Worm (Caenorhabditis elegans) whole organism, L2 larva: ENCODE results near the gene F21G4.6.
A peak's percentile ranks its signal among the peaks of the same experiment; 100 is the strongest.
"Not testable (repeated sequence)": the region's sequence is repeated elsewhere in the genome, so short reads cannot be mapped to it uniquely, and the experiment has no call there.

Source experiments
- C34F6.9 ChIP-seq: fragments of 150-350 bp; optimal IDR thresholded peaks from 2 replicates; lab custom pipeline; 2014; ENCODE audit warnings: missing biosample characterization, missing genetic modification characterization
- F13H6.1 ChIP-seq: sonication (generic microtip); optimal IDR thresholded peaks from 2 replicates; lab custom pipeline; 2016; ENCODE audit warnings: missing genetic modification characterization, missing compliant biosample characterization
- ZK546.5 ChIP-seq: sonication (generic microtip); optimal IDR thresholded peaks from 2 replicates; lab custom pipeline; 2017; ENCODE audit warnings: missing biosample characterization, missing genetic modification characterization
- alr-1 ChIP-seq: fragments of 150-350 bp; optimal IDR thresholded peaks from 2 replicates; lab custom pipeline; 2014; ENCODE audit warnings: missing biosample characterization, missing genetic modification characterization
- aly-2 ChIP-seq: fragments of 150-350 bp; optimal IDR thresholded peaks from 2 replicates; lab custom pipeline; 2014; ENCODE audit warnings: missing biosample characterization, missing genetic modification characterization
- blmp-1 ChIP-seq: sonication (generic microtip); optimal IDR thresholded peaks from 2 replicates; lab custom pipeline; 2017; ENCODE audit warnings: missing genetic modification characterization, mild to moderate bottlenecking, missing compliant biosample characterization, antibody characterized with exemption, moderate library complexity; ENCODE audit not compliant: insufficient read depth
- ceh-16 ChIP-seq: fragments of 150-350 bp; optimal IDR thresholded peaks from 2 replicates; lab custom pipeline; 2014; ENCODE audit warnings: missing biosample characterization, missing genetic modification characterization
- crh-2 ChIP-seq: sonication (generic microtip); optimal IDR thresholded peaks from 2 replicates; lab custom pipeline; 2017; ENCODE audit warnings: missing biosample characterization, missing genetic modification characterization
- dmd-4 ChIP-seq: sonication (generic microtip); optimal IDR thresholded peaks from 2 replicates; lab custom pipeline; 2017; ENCODE audit warnings: missing biosample characterization, missing genetic modification characterization
- elt-1 ChIP-seq: fragments of 150-350 bp; optimal IDR thresholded peaks from 2 replicates; lab custom pipeline; 2014; ENCODE audit warnings: missing biosample characterization, missing genetic modification characterization
- elt-3 ChIP-seq: sonication (generic microtip); optimal IDR thresholded peaks from 2 replicates; lab custom pipeline; 2017; ENCODE audit warnings: missing biosample characterization, missing genetic modification characterization
- fos-1 ChIP-seq: fragments of 150-350 bp; optimal IDR thresholded peaks from 2 replicates; lab custom pipeline; 2014; ENCODE audit warnings: missing biosample characterization, missing genetic modification characterization
- gmeb-1 ChIP-seq: fragments of 150-350 bp; optimal IDR thresholded peaks from 2 replicates; lab custom pipeline; 2014; ENCODE audit warnings: missing biosample characterization, missing genetic modification characterization
- lin-11 ChIP-seq: fragments of 150-350 bp; sonication (generic microtip); optimal IDR thresholded peaks from 2 replicates; lab custom pipeline; 2014; ENCODE audit warnings: missing biosample characterization, missing genetic modification characterization, inconsistent platforms, mixed read lengths
- lsy-2 ChIP-seq, 2 experiments: fragments of 150-350 bp in 1 of 2; sonication (generic microtip) in 1 of 2; optimal IDR thresholded peaks; 2 replicates each; lab custom pipeline; 2014 to 2017; ENCODE audit warnings: missing biosample characterization in 2 of 2, missing genetic modification characterization in 2 of 2
- mdl-1 ChIP-seq, 2 experiments: fragments of 150-350 bp in 1 of 2; sonication (generic microtip) in 1 of 2; optimal IDR thresholded peaks; 2 replicates each; lab custom pipeline; 2017; ENCODE audit warnings: missing biosample characterization in 2 of 2, missing genetic modification characterization in 2 of 2
- nhr-10 ChIP-seq: sonication (generic microtip); optimal IDR thresholded peaks from 2 replicates; lab custom pipeline; 2017; ENCODE audit warnings: missing biosample characterization, missing genetic modification characterization
- nhr-11 ChIP-seq: fragments of 150-350 bp; optimal IDR thresholded peaks from 2 replicates; lab custom pipeline; 2014; ENCODE audit warnings: missing biosample characterization, missing genetic modification characterization
- nhr-12 ChIP-seq: fragments of 150-350 bp; optimal IDR thresholded peaks from 2 replicates; lab custom pipeline; 2014; ENCODE audit warnings: missing biosample characterization, missing genetic modification characterization
- nhr-21 ChIP-seq: fragments of 150-350 bp; optimal IDR thresholded peaks from 2 replicates; lab custom pipeline; 2014; ENCODE audit warnings: missing biosample characterization, missing genetic modification characterization
- nhr-25 ChIP-seq: fragments of 150-350 bp; sonication (generic microtip); optimal IDR thresholded peaks from 3 replicates; lab custom pipeline; 2014; ENCODE audit warnings: missing biosample characterization, missing genetic modification characterization
- nhr-6 ChIP-seq: fragments of 150-350 bp; optimal IDR thresholded peaks from 2 replicates; lab custom pipeline; 2014; ENCODE audit warnings: missing biosample characterization, missing genetic modification characterization
- nhr-77 ChIP-seq: fragments of 150-350 bp; optimal IDR thresholded peaks from 2 replicates; lab custom pipeline; 2014; ENCODE audit warnings: missing biosample characterization, missing genetic modification characterization
- peb-1 ChIP-seq: fragments of 150-350 bp; optimal IDR thresholded peaks from 2 replicates; lab custom pipeline; 2014; ENCODE audit warnings: missing biosample characterization, missing genetic modification characterization
- sem-4 ChIP-seq: fragments of 150-350 bp; optimal IDR thresholded peaks from 2 replicates; lab custom pipeline; 2014; ENCODE audit warnings: missing biosample characterization, missing genetic modification reagents, missing genetic modification characterization
- skn-1 ChIP-seq: sonication (generic microtip); optimal IDR thresholded peaks from 2 replicates; lab custom pipeline; 2017; ENCODE audit warnings: missing biosample characterization, missing genetic modification characterization
- sma-3 ChIP-seq: sonication (generic microtip); optimal IDR thresholded peaks from 2 replicates; lab custom pipeline; 2016; ENCODE audit warnings: missing genetic modification reagents, missing genetic modification characterization, missing compliant biosample characterization
- sma-9 ChIP-seq, 2 experiments: fragments of 150-350 bp in 1 of 2; sonication (generic microtip) in 1 of 2; optimal IDR thresholded peaks; 2 replicates each; lab custom pipeline; 2014 to 2016; ENCODE audit warnings: missing genetic modification characterization in 2 of 2, mild to moderate bottlenecking in 1 of 2, missing biosample characterization in 1 of 2, missing compliant biosample characterization in 1 of 2, missing genetic modification reagents in 1 of 2, moderate library complexity in 1 of 2
- snpc-4 ChIP-seq: fragments of 150-350 bp; optimal IDR thresholded peaks from 2 replicates; lab custom pipeline; 2014; ENCODE audit warnings: missing biosample characterization, missing genetic modification characterization
- unc-39 ChIP-seq: fragments of 150-350 bp; optimal IDR thresholded peaks from 2 replicates; lab custom pipeline; 2014; ENCODE audit warnings: missing biosample characterization, missing genetic modification characterization
- unc-55 ChIP-seq: fragments of 150-350 bp; sonication (generic microtip); optimal IDR thresholded peaks from 3 replicates; lab custom pipeline; 2014; ENCODE audit warnings: missing biosample characterization, missing genetic modification reagents, missing genetic modification characterization
- ztf-1 ChIP-seq: fragments of 200-800 bp; sonication (Bioruptor generic); conservative IDR thresholded peaks from 2 replicates; pipeline ENCODE4 v1.3.6; 2022; ENCODE audit warnings: missing genetic modification characterization, missing compliant biosample characterization
- ztf-11 ChIP-seq: sonication (generic microtip); optimal IDR thresholded peaks from 2 replicates; lab custom pipeline; 2017; ENCODE audit warnings: missing biosample characterization, missing genetic modification characterization
- ztf-4 ChIP-seq: fragments of 150-350 bp; optimal IDR thresholded peaks from 2 replicates; lab custom pipeline; 2014; ENCODE audit warnings: missing biosample characterization, missing genetic modification characterization

F21G4.6 gene

DNA sequence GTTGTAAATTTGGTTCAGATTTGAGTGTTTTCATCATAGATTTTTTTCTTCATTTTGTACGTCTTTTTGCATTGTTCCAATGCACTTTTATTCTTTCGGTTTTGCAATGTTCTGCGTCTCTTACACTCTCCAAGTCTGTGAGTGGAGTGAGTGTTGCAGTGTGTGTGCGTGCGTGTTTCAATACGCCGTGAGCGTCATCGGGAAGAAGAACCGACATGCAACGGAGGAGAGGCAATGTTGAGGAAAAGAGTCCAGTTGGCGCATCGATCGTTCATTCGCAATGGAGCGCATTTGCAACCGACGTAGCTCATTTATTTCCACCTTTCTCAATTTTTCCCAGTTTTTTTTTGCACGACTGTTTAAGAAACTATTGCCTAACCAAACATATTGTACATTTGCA, 41.3 kb upstream of the F21G4.6 start, which contains the start of gene ZC506.1 (continued):
- TF ChIP-seq nhr-6 (tag; lab: Kevin White, UChicago) (peak; percentile 89), nhr-25 (peak; percentile 94), ztf-11 (tag; lab: Kevin White, UChicago) (peak; percentile 31), nhr-11 (tag; lab: Kevin White, UChicago) (peak; percentile 55), gmeb-1 (peak; percentile 78), ceh-16 (peak; percentile 93), elt-1 (tag; lab: Kevin White, UChicago) (no peak), mdl-1 (tag; optimal IDR thresholded peaks at IDR 0.05; lab: Kevin White, UChicago) (peak; percentile 79 to 84), snpc-4 (tag; lab: Kevin White, UChicago) (peak; percentile 75)

DNA sequence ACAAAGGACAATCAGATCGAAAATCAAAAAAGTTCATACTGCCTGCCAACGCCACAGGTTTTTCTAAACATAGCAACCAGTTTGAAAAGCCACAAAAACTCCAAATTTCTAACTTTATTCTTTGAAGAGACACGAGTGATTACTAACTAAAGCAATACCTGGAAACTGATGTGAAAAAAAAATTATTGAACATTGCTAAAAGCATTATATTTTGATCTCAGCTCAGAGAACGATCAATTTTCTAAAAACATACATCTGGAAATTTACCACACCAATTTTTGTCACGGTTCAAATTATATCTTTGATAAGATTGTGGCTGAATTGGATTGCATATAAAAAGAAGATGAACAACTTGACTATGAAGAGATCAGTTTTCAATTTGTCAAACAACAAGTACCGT, 40.2 kb upstream of the F21G4.6 start:
- no peak for TF ChIP-seq nhr-21 (tag; lab: Kevin White, UChicago)
- no peak for TF ChIP-seq nhr-6 (tag; lab: Kevin White, UChicago)
- TF ChIP-seq nhr-77, result no peak
- TF ChIP-seq elt-1 (tag; lab: Kevin White, UChicago), result no peak
- no peak for TF ChIP-seq dmd-4 (tag; lab: Kevin White, UChicago)
- TF ChIP-seq fos-1 (tag; lab: Kevin White, UChicago), result no peak
- TF ChIP-seq, all 48 proteins: peak for 0

- TF ChIP-seq sma-9 (GFP tag; optimal IDR thresholded peaks at IDR 0.05; lab: Kevin White, UChicago) (peak; percentile 39), unc-55 (GFP tag; lab: Kevin White, UChicago) (peak; percentile 36), C34F6.9 (peak; percentile 42), lsy-2 (tag; optimal IDR thresholded peaks at IDR 0.05; lab: Kevin White, UChicago) (peak in 1 of 2 experiments; percentile 3), mdl-1 (tag; optimal IDR thresholded peaks at IDR 0.05; lab: Kevin White, UChicago) (peak; percentile 22 to 23)
- TF ChIP-seq sma-9 (tag; optimal IDR thresholded peaks at IDR 0.05; lab: Kevin White, UChicago), result not testable (repeated sequence)
These were observed 39.3 kb upstream of the F21G4.6 start for ce11 chrX:9956537-9956936.

- TF ChIP-seq lsy-2 (tag; optimal IDR thresholded peaks at IDR 0.05; lab: Kevin White, UChicago), result no peak
- no peak for TF ChIP-seq lin-11 (tag; lab: Kevin White, UChicago)
- TF ChIP-seq blmp-1 (tag; lab: Kevin White, UChicago), result no peak
- TF ChIP-seq skn-1 (tag; lab: Kevin White, UChicago), result no peak
- TF ChIP-seq sma-9 (GFP tag; optimal IDR thresholded peaks at IDR 0.05; lab: Kevin White, UChicago), result no peak
- TF ChIP-seq sma-9 (tag; optimal IDR thresholded peaks at IDR 0.05; lab: Kevin White, UChicago), result no peak
- TF ChIP-seq fos-1 (tag; lab: Kevin White, UChicago), result no peak
- TF ChIP-seq, all 48 proteins: peak for 0
These were observed 38.8 kb upstream of the F21G4.6 start for ce11 chrX:9956052-9956451.

DNA sequence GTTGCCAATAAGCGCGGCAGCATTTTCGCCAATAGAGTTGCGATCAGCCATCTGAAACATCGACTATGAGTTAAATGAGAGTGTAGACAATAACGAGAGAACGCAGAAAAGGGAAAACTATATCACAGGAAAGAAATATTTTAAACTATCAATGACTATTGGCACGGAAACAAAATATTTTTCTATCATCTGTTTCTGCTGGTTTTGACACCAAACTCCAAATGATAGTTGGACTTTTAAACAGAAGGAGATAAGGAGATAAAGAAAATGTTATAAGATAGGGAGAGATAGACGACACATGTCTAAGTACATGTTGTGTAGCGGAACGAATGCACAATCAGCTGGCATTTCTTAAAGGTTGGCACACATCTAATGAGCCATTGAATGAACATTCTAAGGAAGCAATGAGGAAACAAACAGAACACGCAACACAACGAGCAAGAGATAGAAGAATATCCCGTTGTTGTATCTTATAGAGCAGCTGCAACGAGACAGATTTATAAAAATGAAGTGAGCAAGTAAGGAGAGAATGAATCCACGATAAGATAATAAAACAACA, 37.3 kb upstream of the F21G4.6 start, which contains the start of gene cysl-1:
TSS of gene cysl-1 (minus strand) at position 51 of the 559 bp plus-strand sequence.
- no peak for TF ChIP-seq elt-3 (tag; lab: Kevin White, UChicago)
- TF ChIP-seq blmp-1 (tag; lab: Kevin White, UChicago), result no peak
- peak; percentile 56 for TF ChIP-seq F13H6.1 (tag; lab: Kevin White, UChicago)
- peak in 1 of 2 experiments; percentile 7 for TF ChIP-seq lsy-2 (tag; optimal IDR thresholded peaks at IDR 0.05; lab: Kevin White, UChicago)
- no peak for TF ChIP-seq snpc-4 (tag; lab: Kevin White, UChicago)
- no peak for TF ChIP-seq peb-1
- TF ChIP-seq ztf-1 (GFP tag; lab: Robert Waterston, UW), result no peak
- no peak for TF ChIP-seq unc-39
- no peak for TF ChIP-seq aly-2
- TF ChIP-seq ztf-4, result peak; percentile 50
- TF ChIP-seq nhr-12 (tag; lab: Kevin White, UChicago), result no peak
- no peak for TF ChIP-seq C34F6.9
- TF ChIP-seq skn-1 (tag; lab: Kevin White, UChicago), result no peak
- TF ChIP-seq ztf-11 (tag; lab: Kevin White, UChicago), result no peak
- peak; percentile 84 for TF ChIP-seq sma-9 (GFP tag; optimal IDR thresholded peaks at IDR 0.05; lab: Kevin White, UChicago)
- TF ChIP-seq sma-9 (tag; optimal IDR thresholded peaks at IDR 0.05; lab: Kevin White, UChicago), result no peak
- TF ChIP-seq alr-1 (tag; lab: Kevin White, UChicago), result no peak
- no peak for TF ChIP-seq ceh-16

- TF ChIP-seq elt-3 (tag; lab: Kevin White, UChicago) (no peak), sma-9 (GFP tag; optimal IDR thresholded peaks at IDR 0.05; lab: Kevin White, UChicago) (no peak), sma-9 (tag; optimal IDR thresholded peaks at IDR 0.05; lab: Kevin White, UChicago) (no peak), sma-3 (GFP tag; lab: Kevin White, UChicago) (no peak), sem-4 (no peak), crh-2 (tag; lab: Kevin White, UChicago) (no peak), F13H6.1 (tag; lab: Kevin White, UChicago) (no peak), ztf-1 (GFP tag; lab: Robert Waterston, UW) (no peak), nhr-10 (tag; lab: Kevin White, UChicago) (no peak), nhr-12 (tag; lab: Kevin White, UChicago) (no peak), ztf-11 (tag; lab: Kevin White, UChicago) (no peak), ZK546.5 (tag; lab: Kevin White, UChicago) (no peak), gmeb-1 (no peak), nhr-11 (tag; lab: Kevin White, UChicago) (no peak), snpc-4 (tag; lab: Kevin White, UChicago) (no peak)
- TF ChIP-seq, all 48 proteins: peak for 0
These were observed 31.7 kb upstream of the F21G4.6 start, which contains the start of gene nas-37 for ce11 chrX:9948963-9949362. TSS of gene nas-37 (minus strand) at chrX:9949063.
